Fruit fly (Drosophila melanogaster): ENCODE data around the gene Mat89Ba.

The Mat89Ba gene

DNA sequence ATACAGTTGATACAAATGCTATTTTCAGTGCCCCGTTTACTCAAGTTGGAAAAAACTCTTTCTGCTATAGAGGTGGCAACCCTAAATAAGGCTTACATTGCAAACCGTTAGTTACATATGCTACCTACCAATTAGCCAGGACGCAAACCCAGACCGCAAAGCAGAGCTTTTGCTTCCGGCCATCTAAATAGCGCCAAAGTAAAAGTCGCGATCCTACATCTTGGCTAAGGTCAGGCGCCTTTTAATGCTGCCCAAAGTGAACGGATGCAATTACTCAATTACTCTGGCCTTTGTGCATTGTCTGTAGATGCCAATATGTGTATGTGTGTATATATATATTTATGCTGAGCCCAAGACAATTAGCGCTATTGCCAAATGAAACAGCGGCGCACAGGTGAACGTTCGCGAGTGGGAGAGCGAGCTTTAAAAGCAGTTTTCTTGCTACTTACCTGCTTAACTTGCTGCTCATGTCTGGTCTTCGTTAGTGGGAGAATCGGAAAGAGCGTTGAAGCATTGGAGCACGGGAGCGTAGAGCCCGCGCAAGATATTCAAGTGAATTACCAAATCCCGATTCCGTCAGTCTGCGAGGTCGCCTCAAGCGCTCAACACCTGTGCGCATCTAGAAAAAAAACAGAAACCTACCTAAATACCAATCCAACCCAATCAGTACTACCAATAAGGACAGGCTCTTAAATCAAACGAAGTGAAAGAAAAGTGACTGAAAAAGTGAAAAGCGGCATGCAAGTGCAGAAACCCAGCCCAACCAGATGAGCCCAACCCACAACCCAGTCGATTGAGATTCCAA lies 33.2 kb upstream of the Mat89Ba start, which contains the start of gene Zip89B (continued):
- no peak for TF ChIP-seq CG18599 (GFP tag; optimal IDR thresholded peaks at IDR 0.05)
- no peak for TF ChIP-seq CG1024 (GFP tag; IDR thresholded peaks at IDR 0.05)
- TF ChIP-seq z (GFP tag; IDR thresholded peaks at IDR 0.05) = no peak
- no peak for TF ChIP-seq eyg (GFP tag; optimal IDR thresholded peaks at IDR 0.05)
- no peak for TF ChIP-seq CG4328 (GFP tag; optimal IDR thresholded peaks at IDR 0.05)
- TF ChIP-seq nom (GFP tag; optimal IDR thresholded peaks at IDR 0.05) = peak; percentile 46
- TF ChIP-seq Dp (GFP tag; optimal IDR thresholded peaks at IDR 0.05) = peak; percentile 41
- TF ChIP-seq BEAF-32 (GFP tag; optimal IDR thresholded peaks at IDR 0.05) = peak; percentile 4
- no peak for TF ChIP-seq Mrtf (GFP tag; IDR thresholded peaks at IDR 0.05)
- TF ChIP-seq nau (GFP tag; optimal IDR thresholded peaks at IDR 0.05) = no peak
- TF ChIP-seq dmrt11E (tag; optimal IDR thresholded peaks at IDR 0.05) = no peak
- TF ChIP-seq crol (GFP tag; IDR thresholded peaks at IDR 0.05) = no peak
- TF ChIP-seq ap (GFP tag; IDR thresholded peaks at IDR 0.05) = no peak
- 0 out of 4 replicates have a peak, but pooled peaks have one; percentile 51 for TF ChIP-seq chinmo (GFP tag; IDR thresholded peaks at IDR 0.05; ENCODE audit: partially characterized antibody)
- TF ChIP-seq pros (GFP tag; optimal IDR thresholded peaks at IDR 0.05) = no peak
- no peak for TF ChIP-seq dan (GFP tag; IDR thresholded peaks at IDR 0.05)
- TF ChIP-seq Bdp1 (GFP tag; optimal IDR thresholded peaks at IDR 0.05) = no peak
- peak; percentile 40 for TF ChIP-seq pita (GFP tag; optimal IDR thresholded peaks at IDR 0.05)
- peak; percentile 16 for TF ChIP-seq caup (GFP tag; optimal IDR thresholded peaks at IDR 0.05; ENCODE audit: severe bottlenecking)
- no peak for TF ChIP-seq CG3407 (GFP tag; optimal IDR thresholded peaks at IDR 0.05)
- peak; percentile 22 for TF ChIP-seq exex (tag; optimal IDR thresholded peaks at IDR 0.05)
- TF ChIP-seq Deaf1 (tag; optimal IDR thresholded peaks at IDR 0.05) = peak; percentile 1
- TF ChIP-seq Kr (GFP tag; optimal IDR thresholded peaks at IDR 0.05) = no peak
- no peak for TF ChIP-seq nmo (GFP tag; optimal IDR thresholded peaks at IDR 0.05)
- TF ChIP-seq HmgD (GFP tag; optimal IDR thresholded peaks at IDR 0.05) = no peak
- no peak for TF ChIP-seq CG7987 (GFP tag; optimal IDR thresholded peaks at IDR 0.05)
- no peak for TF ChIP-seq CG17328 (GFP tag; IDR thresholded peaks at IDR 0.05)
- TF ChIP-seq CG1603 (tag; optimal IDR thresholded peaks at IDR 0.05) = peak; percentile 34
- no peak for TF ChIP-seq unpg (GFP tag; optimal IDR thresholded peaks at IDR 0.05)
- no peak for TF ChIP-seq CG1529 (GFP tag; optimal IDR thresholded peaks at IDR 0.05)
- peak; percentile 3 for TF ChIP-seq CG13424 (tag; optimal IDR thresholded peaks at IDR 0.05)
- TF ChIP-seq hth (optimal IDR thresholded peaks at IDR 0.05) = no peak
- TF ChIP-seq CG14014 (GFP tag; IDR thresholded peaks at IDR 0.05) = 0 out of 2 replicates have a peak, but pooled peaks have one; percentile 25
- no peak for TF ChIP-seq CG12299 (tag; optimal IDR thresholded peaks at IDR 0.05)
- TF ChIP-seq Sox100B (GFP tag; optimal IDR thresholded peaks at IDR 0.05) = no peak
- no peak for TF ChIP-seq wor (GFP tag; IDR thresholded peaks at IDR 0.05)
- no peak for TF ChIP-seq MESR4 (GFP tag; optimal IDR thresholded peaks at IDR 0.05)
- TF ChIP-seq gfzf (GFP tag; optimal IDR thresholded peaks at IDR 0.05) = peak; percentile 55
- peak; percentile 82 for TF ChIP-seq Ets65A (GFP tag)
- peak; percentile 26; the same call in 1 of the 2 replicates for TF ChIP-seq CG13287 (GFP tag; IDR thresholded peaks at IDR 0.05; ENCODE audit: partially characterized antibody)
- TF ChIP-seq CG14710 (tag; optimal IDR thresholded peaks at IDR 0.05) = no peak
- TF ChIP-seq chif (GFP tag; optimal IDR thresholded peaks at IDR 0.05) = no peak
- no peak for TF ChIP-seq dpn (GFP tag; optimal IDR thresholded peaks at IDR 0.05)
- TF ChIP-seq HLH3B (GFP tag; IDR thresholded peaks at IDR 0.05) = no peak
- TF ChIP-seq CG10543 (GFP tag; optimal IDR thresholded peaks at IDR 0.05) = peak; percentile 48
- TF ChIP-seq NC2α (GFP tag; optimal IDR thresholded peaks at IDR 0.05) = no peak
- 0 out of 2 replicates have a peak, but pooled peaks have one; percentile 29 for TF ChIP-seq rib (GFP tag; IDR thresholded peaks at IDR 0.05)
- TF ChIP-seq CG7372 (GFP tag; IDR thresholded peaks at IDR 0.05) = no peak
- TF ChIP-seq Optix (GFP tag; IDR thresholded peaks at IDR 0.05) = no peak
